Worm (Caenorhabditis elegans) whole organism, early embryonic: ENCODE measurements around the gene clec-183.

Experiments
- ama-1 ChIP-seq: fragments of 150-350 bp; optimal IDR thresholded peaks from 2 replicates; lab custom pipeline; 2014
- flt-1 ChIP-seq: fragments of 200-800 bp; sonication (Bioruptor generic); IDR thresholded peaks from 2 replicates; pipeline ENCODE4 v1.3.6; 2022; ENCODE audit warnings: missing genetic modification characterization, missing compliant biosample characterization
- scrt-1 ChIP-seq: fragments of 200-800 bp; sonication (Bioruptor generic); IDR thresholded peaks from 2 replicates; pipeline ENCODE4 v1.3.6; 2022; ENCODE audit warnings: missing genetic modification characterization, missing compliant biosample characterization

DNA sequence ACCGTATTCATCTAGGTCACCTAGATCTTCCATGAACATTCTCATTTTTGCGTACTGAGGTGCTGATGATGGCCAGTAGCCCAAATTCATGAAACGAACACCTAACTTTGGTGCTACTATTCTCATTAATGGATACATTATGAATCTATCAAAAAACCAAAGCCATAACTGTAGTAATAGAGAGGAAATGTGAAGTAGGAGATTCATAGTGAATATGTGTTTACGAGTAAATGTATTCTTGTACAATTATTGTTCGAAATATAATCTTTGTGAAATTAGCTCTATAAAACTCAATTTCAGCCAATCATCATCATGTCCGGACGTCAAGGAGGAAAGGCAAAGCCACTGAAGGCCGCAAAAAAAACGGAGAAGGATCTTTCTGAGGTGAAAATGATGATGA is 8.7 kb upstream of the clec-183 start, which contains the start of the genes F49C12.11 and nemt-1:
- no peak for TF ChIP-seq scrt-1 (GFP tag; lab: Robert Waterston, UW)
- TF ChIP-seq ama-1 (lab: Kevin White, UChicago), result no peak
- TF ChIP-seq flt-1, result no peak
